Worm (Caenorhabditis elegans): Measurements from ENCODE around the gene ptr-18.

DNA sequence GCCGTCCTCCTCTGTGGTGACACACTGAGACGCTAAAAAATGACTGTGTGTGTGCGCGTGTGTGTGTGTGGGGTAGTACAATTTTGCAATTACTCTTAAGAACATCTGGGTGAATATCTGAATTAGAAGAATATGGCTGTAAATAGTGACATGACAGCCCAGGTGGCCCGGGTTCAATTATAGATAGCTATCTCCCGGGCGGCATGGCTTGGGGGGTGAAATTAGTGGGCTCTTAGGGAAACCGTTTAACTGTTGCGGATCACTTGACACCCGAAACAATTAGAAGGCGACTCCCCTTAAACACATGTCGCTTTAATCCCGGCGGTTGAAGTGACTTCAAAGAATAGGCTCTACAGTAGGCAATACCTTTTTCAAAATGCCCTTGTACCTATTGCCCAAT lies 24.8 kb downstream of the ptr-18 start:
- TF ChIP-seq B0261.1 (tag; optimal IDR thresholded peaks at IDR 0.05) = no peak
- TF ChIP-seq F52B5.7 (tag; optimal IDR thresholded peaks at IDR 0.05) = no peak
- TF ChIP-seq nfya-1 (tag; optimal IDR thresholded peaks at IDR 0.05; ENCODE audit: borderline replicate concordance, insufficient read depth) = no peak
- TF ChIP-seq B0019.2 (GFP tag; conservative IDR thresholded peaks at IDR 0.05) = no peak
- TF ChIP-seq snpc-3.4 (tag; optimal IDR thresholded peaks at IDR 0.05) = no peak
- no peak for TF ChIP-seq egl-18 (GFP tag; IDR thresholded peaks at IDR 0.05)
- TF ChIP-seq ceh-91 (GFP tag; IDR thresholded peaks at IDR 0.05) = no peak
- TF ChIP-seq madf-8 (GFP tag; conservative IDR thresholded peaks at IDR 0.05) = no peak
